Worm (Caenorhabditis elegans) whole organism, L3 larva: ENCODE results near the gene sri-1.

Experiments
- R02D3.7 ChIP-seq: fragments of 150-350 bp; optimal IDR thresholded peaks from 2 replicates; lab custom pipeline; 2014; ENCODE audit warnings: missing biosample characterization, missing genetic modification characterization
- aly-2 ChIP-seq: fragments of 150-350 bp; optimal IDR thresholded peaks from 2 replicates; lab custom pipeline; 2014; ENCODE audit warnings: missing biosample characterization, missing genetic modification characterization
- ama-1 ChIP-seq: fragments of 150-350 bp; optimal IDR thresholded peaks from 2 replicates; lab custom pipeline; 2018
- ceh-16 ChIP-seq: sonication (generic microtip); optimal IDR thresholded peaks from 2 replicates; lab custom pipeline; 2017; ENCODE audit warnings: missing biosample characterization, missing genetic modification characterization
- ceh-28 ChIP-seq: fragments of 150-350 bp; optimal IDR thresholded peaks from 2 replicates; lab custom pipeline; 2014; ENCODE audit warnings: missing biosample characterization, missing genetic modification reagents, missing genetic modification characterization
- daf-12 ChIP-seq: fragments of 150-350 bp; optimal IDR thresholded peaks from 2 replicates; lab custom pipeline; 2014; ENCODE audit warnings: missing biosample characterization, missing genetic modification reagents, missing genetic modification characterization
- egl-27 ChIP-seq: sonication (generic microtip); optimal IDR thresholded peaks from 4 replicates; lab custom pipeline; 2017; ENCODE audit warnings: missing biosample characterization, missing genetic modification reagents, missing genetic modification characterization
- egl-5 ChIP-seq: fragments of 150-350 bp; optimal IDR thresholded peaks from 2 replicates; lab custom pipeline; 2017; ENCODE audit warnings: missing biosample characterization, missing genetic modification reagents, missing genetic modification characterization, inconsistent platforms
- elt-1 ChIP-seq: fragments of 150-350 bp; optimal IDR thresholded peaks from 2 replicates; lab custom pipeline; 2014; ENCODE audit warnings: missing biosample characterization, missing genetic modification characterization
- elt-2 ChIP-seq: sonication (generic microtip); optimal IDR thresholded peaks from 2 replicates; lab custom pipeline; 2016; ENCODE audit warnings: missing genetic modification reagents, mild to moderate bottlenecking, missing genetic modification characterization, missing compliant biosample characterization
- elt-3 ChIP-seq, 3 experiments: fragments of 150-350 bp in 1 of 3; sonication (generic microtip) in 2 of 3; optimal IDR thresholded peaks; 2 replicates in 2 of 3; 4 replicates in 1 of 3; lab custom pipeline; 2014 to 2017; ENCODE audit warnings: missing biosample characterization in 3 of 3, missing genetic modification characterization in 3 of 3
- eor-1 ChIP-seq, 2 experiments: fragments of 150-350 bp; optimal IDR thresholded peaks; 2 replicates each; lab custom pipeline; 2014 to 2018; ENCODE audit warnings: missing biosample characterization in 2 of 2, missing genetic modification characterization in 2 of 2
- fkh-10 ChIP-seq: sonication (generic microtip); optimal IDR thresholded peaks from 2 replicates; lab custom pipeline; 2017; ENCODE audit warnings: missing biosample characterization, missing genetic modification reagents, missing genetic modification characterization
- hmg-11 ChIP-seq: sonication (generic microtip); optimal IDR thresholded peaks from 2 replicates; lab custom pipeline; 2016; ENCODE audit warnings: missing genetic modification characterization, missing compliant biosample characterization
- jun-1 ChIP-seq: fragments of 150-350 bp; optimal IDR thresholded peaks from 2 replicates; lab custom pipeline; 2014; ENCODE audit warnings: missing biosample characterization, missing genetic modification reagents, missing genetic modification characterization
- lin-39 ChIP-seq: fragments of 150-350 bp; optimal IDR thresholded peaks from 2 replicates; lab custom pipeline; 2018; ENCODE audit warnings: missing biosample characterization, missing genetic modification reagents, missing genetic modification characterization
- mml-1 ChIP-seq: fragments of 150-350 bp; sonication (generic microtip); optimal IDR thresholded peaks from 3 replicates; lab custom pipeline; 2014; ENCODE audit warnings: missing biosample characterization, missing genetic modification characterization
- nfya-1 ChIP-seq: sonication (generic microtip); optimal IDR thresholded peaks from 2 replicates; lab custom pipeline; 2017; ENCODE audit warnings: missing genetic modification characterization, mild to moderate bottlenecking, missing compliant biosample characterization, antibody characterized with exemption, moderate library complexity; ENCODE audit not compliant: insufficient read depth
- nhr-11 ChIP-seq: fragments of 150-350 bp; optimal IDR thresholded peaks from 2 replicates; lab custom pipeline; 2014; ENCODE audit warnings: missing biosample characterization, missing genetic modification characterization
- nhr-12 ChIP-seq: fragments of 150-350 bp; optimal IDR thresholded peaks from 2 replicates; lab custom pipeline; 2014; ENCODE audit warnings: missing biosample characterization, missing genetic modification characterization
- nhr-23 ChIP-seq: fragments of 150-350 bp; optimal IDR thresholded peaks from 2 replicates; lab custom pipeline; 2014; ENCODE audit warnings: missing biosample characterization, missing genetic modification reagents, missing genetic modification characterization
- nhr-237 ChIP-seq: fragments of 150-350 bp; optimal IDR thresholded peaks from 2 replicates; lab custom pipeline; 2014; ENCODE audit warnings: missing biosample characterization, missing genetic modification characterization
- nhr-28 ChIP-seq: fragments of 150-350 bp; optimal IDR thresholded peaks from 2 replicates; lab custom pipeline; 2014; ENCODE audit warnings: missing biosample characterization, missing genetic modification characterization
- nhr-67 ChIP-seq: fragments of 150-350 bp; optimal IDR thresholded peaks from 2 replicates; lab custom pipeline; 2014; ENCODE audit warnings: missing biosample characterization, missing genetic modification characterization
- nhr-76 ChIP-seq: fragments of 150-350 bp; sonication (generic microtip); optimal IDR thresholded peaks from 5 replicates; lab custom pipeline; 2014; ENCODE audit warnings: missing biosample characterization, missing genetic modification characterization
- nhr-77 ChIP-seq: fragments of 150-350 bp; optimal IDR thresholded peaks from 2 replicates; lab custom pipeline; 2014; ENCODE audit warnings: missing biosample characterization, missing genetic modification characterization
- pha-4 ChIP-seq: fragments of 150-350 bp; optimal IDR thresholded peaks from 2 replicates; lab custom pipeline; 2014; ENCODE audit warnings: missing biosample characterization, missing genetic modification reagents, missing genetic modification characterization
- pqm-1 ChIP-seq: fragments of 150-350 bp; optimal IDR thresholded peaks from 2 replicates; lab custom pipeline; 2017; ENCODE audit warnings: missing biosample characterization, missing genetic modification characterization, inconsistent platforms
- snpc-4 ChIP-seq: fragments of 150-350 bp; optimal IDR thresholded peaks from 2 replicates; lab custom pipeline; 2014; ENCODE audit warnings: missing biosample characterization, missing genetic modification characterization
- unc-62 ChIP-seq: fragments of 150-350 bp; sonication (generic microtip); optimal IDR thresholded peaks from 4 replicates; lab custom pipeline; 2014; ENCODE audit warnings: missing biosample characterization, missing genetic modification reagents, missing genetic modification characterization
- ztf-11 ChIP-seq: fragments of 150-350 bp; optimal IDR thresholded peaks from 2 replicates; lab custom pipeline; 2014; ENCODE audit warnings: missing biosample characterization, missing genetic modification characterization

sri-1 gene

ce11 chrV:15972484-15972883 lies 5.0 kb upstream of the sri-1 start, which contains the start of gene sru-23:
TSS of gene sru-23 (minus strand) at chrV:15972584.
- TF ChIP-seq elt-3 (tag; optimal IDR thresholded peaks at IDR 0.05; lab: Kevin White, UChicago), result no peak
- TF ChIP-seq jun-1 (tag; lab: Kevin White, UChicago), result no peak
- TF ChIP-seq nfya-1, result no peak
- TF ChIP-seq ceh-16 (tag; lab: Kevin White, UChicago), result no peak
- no peak for TF ChIP-seq ama-1 (lab: Kevin White, UChicago)
- no peak for TF ChIP-seq R02D3.7 (tag; lab: Kevin White, UChicago)
- no peak for TF ChIP-seq eor-1 (tag; optimal IDR thresholded peaks at IDR 0.05; lab: Kevin White, UChicago)
- no peak for TF ChIP-seq lin-39 (tag; lab: Kevin White, UChicago)
- no peak for TF ChIP-seq pqm-1 (tag; lab: Kevin White, UChicago)
- no peak for TF ChIP-seq nhr-23 (tag; lab: Kevin White, UChicago)

ce11 chrV:15970820-15971219 lies 3.4 kb upstream of the sri-1 start:
- TF ChIP-seq elt-3 (tag; optimal IDR thresholded peaks at IDR 0.05; lab: Kevin White, UChicago) (no peak), egl-27 (tag; lab: Kevin White, UChicago) (no peak), mml-1 (tag; lab: Kevin White, UChicago) (no peak), elt-1 (tag; lab: Kevin White, UChicago) (no peak), nhr-12 (tag; lab: Kevin White, UChicago) (no peak), unc-62 (GFP tag; lab: Kevin White, UChicago) (no peak), pqm-1 (tag; lab: Kevin White, UChicago) (no peak), egl-5 (tag; lab: Kevin White, UChicago) (no peak)

ce11 chrV:15969653-15970052 lies 2.2 kb upstream of the sri-1 start, which contains the start of gene F36G9.7:
TSS of gene F36G9.7 (minus strand) at chrV:15969753.
- TF ChIP-seq nhr-237 (tag; lab: Kevin White, UChicago) (no peak), nhr-12 (tag; lab: Kevin White, UChicago) (no peak), nfya-1 (no peak)
- TF ChIP-seq, all 47 proteins: peak for 0

- no peak for TF ChIP-seq fkh-10 (GFP tag; lab: Kevin White, UChicago)
- no peak for TF ChIP-seq ceh-16 (tag; lab: Kevin White, UChicago)
- TF ChIP-seq ceh-28 (tag; lab: Kevin White, UChicago), result no peak
Observed at ce11 chrV:15965114-15965513, 2.3 kb downstream of the sri-1 start, which contains the start of gene sri-2. TSS of gene sri-2 (minus strand) at chrV:15965214.

ce11 chrV:15959456-15959855 lies 8.0 kb downstream of the sri-1 start:
- TF ChIP-seq elt-2, result no peak
- no peak for TF ChIP-seq ztf-11
- no peak for TF ChIP-seq nhr-28 (tag; lab: Kevin White, UChicago)
- TF ChIP-seq daf-12, result no peak
- no peak for TF ChIP-seq fkh-10 (GFP tag; lab: Kevin White, UChicago)
- TF ChIP-seq pha-4 (tag; lab: Kevin White, UChicago), result no peak
- TF ChIP-seq egl-5 (tag; lab: Kevin White, UChicago), result no peak
- no peak for TF ChIP-seq nhr-76 (tag; lab: Kevin White, UChicago)
- no peak for TF ChIP-seq unc-62 (GFP tag; lab: Kevin White, UChicago)
- TF ChIP-seq snpc-4, result no peak
- no peak for TF ChIP-seq nhr-11
- TF ChIP-seq hmg-11, result no peak
- TF ChIP-seq ceh-16 (tag; lab: Kevin White, UChicago), result no peak
- no peak for TF ChIP-seq aly-2 (tag; lab: Kevin White, UChicago)
- TF ChIP-seq nhr-67, result no peak
- no peak for TF ChIP-seq nhr-23 (tag; lab: Kevin White, UChicago)
- no peak for TF ChIP-seq nhr-237 (tag; lab: Kevin White, UChicago)

- TF ChIP-seq aly-2 (tag; lab: Kevin White, UChicago), result no peak
- TF ChIP-seq nhr-23 (tag; lab: Kevin White, UChicago), result no peak
- no peak for TF ChIP-seq nhr-12 (tag; lab: Kevin White, UChicago)
- TF ChIP-seq pqm-1 (tag; lab: Kevin White, UChicago), result no peak
- TF ChIP-seq ceh-16 (tag; lab: Kevin White, UChicago), result no peak
- TF ChIP-seq ceh-28 (tag; lab: Kevin White, UChicago), result no peak
- no peak for TF ChIP-seq ama-1 (lab: Kevin White, UChicago)
- no peak for TF ChIP-seq nhr-77
- no peak for TF ChIP-seq mml-1 (tag; lab: Kevin White, UChicago)
- no peak for TF ChIP-seq jun-1 (tag; lab: Kevin White, UChicago)
- TF ChIP-seq egl-27 (tag; lab: Kevin White, UChicago), result no peak
- TF ChIP-seq unc-62 (GFP tag; lab: Kevin White, UChicago), result no peak
- no peak for TF ChIP-seq hmg-11
- TF ChIP-seq, all 47 proteins: peak for 0
Observed at ce11 chrV:15957098-15957497, 10.3 kb downstream of the sri-1 start, which contains the start of gene F36G9.3. TSS of gene F36G9.3 (plus strand) at chrV:15957398.
